Fruit fly (Drosophila melanogaster) whole organism, adult: ENCODE measurements around the gene CG43318.

Experiments used
- Crg-1 ChIP-seq: fragments of 200-800 bp; sonication (Bioruptor generic); optimal IDR thresholded peaks from 2 replicates; lab custom pipeline; 2016; ENCODE audit warnings: missing biosample characterization, missing genetic modification characterization
- toe ChIP-seq: fragments of 200-800 bp; sonication (Bioruptor generic); optimal IDR thresholded peaks from 2 replicates; lab custom pipeline; 2016; ENCODE audit warnings: missing biosample characterization, missing genetic modification characterization

- no peak for TF ChIP-seq Crg-1
- TF ChIP-seq toe (GFP tag; lab: Kevin White, UChicago) = no peak
Measured at dm6 chr3R:15816276-15816675, 17.0 kb downstream of the CG43318 start.
